Worm (Caenorhabditis elegans): ENCODE measurements around the gene C06A1.6.

The C06A1.6 gene

DNA sequence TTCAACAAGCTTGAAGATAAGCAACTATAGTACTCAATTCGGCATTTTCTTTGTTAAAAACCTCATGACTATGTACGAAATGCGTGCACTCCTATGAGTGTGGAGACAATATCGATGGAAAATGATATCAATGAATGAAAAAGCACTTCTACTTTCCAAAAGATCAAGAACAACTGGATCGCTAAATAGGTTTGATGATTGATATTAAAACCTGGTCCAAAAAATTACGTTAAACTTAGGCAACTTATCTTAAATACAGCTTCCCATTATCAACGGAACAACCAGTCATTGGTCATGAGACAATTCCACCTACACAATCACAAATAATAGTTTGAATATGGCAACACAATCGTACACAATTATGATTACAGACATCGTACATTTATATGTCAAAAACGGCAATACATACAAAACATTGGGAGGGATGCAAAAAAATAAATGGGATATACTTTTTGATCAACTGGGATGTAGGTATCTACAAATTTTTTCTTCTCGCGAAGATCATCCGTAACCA lies 4.8 kb downstream of the C06A1.6 start (continued):
- peak; percentile 51 for TF ChIP-seq mep-1 (tag; optimal IDR thresholded peaks at IDR 0.05)

DNA sequence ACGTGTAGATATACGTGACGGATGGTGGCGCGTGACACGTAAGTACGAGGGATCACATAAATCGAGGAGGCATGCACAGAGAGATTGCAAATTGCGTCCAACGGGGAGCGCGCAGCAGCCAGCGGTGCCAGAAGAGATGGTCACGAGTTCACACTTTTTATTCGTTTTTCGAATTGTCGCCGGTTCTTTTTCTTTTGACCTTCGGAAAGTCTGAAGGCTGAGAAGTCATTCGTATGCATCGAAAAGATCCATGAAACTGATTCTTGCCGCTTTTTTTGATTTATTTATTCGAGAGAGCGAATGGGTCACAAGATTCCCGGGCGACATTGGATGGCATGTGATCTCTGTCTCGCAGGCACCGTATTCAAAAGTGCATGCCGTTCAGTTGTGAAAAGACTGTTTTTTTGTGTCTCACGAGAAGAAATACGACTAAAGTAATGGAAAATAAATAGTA lies 5.5 kb downstream of the C06A1.6 start:
- peak; percentile 24; the same call in 1 of the 2 replicates for TF ChIP-seq lin-29 (GFP tag; IDR thresholded peaks at IDR 0.05)
- TF ChIP-seq dve-1 (tag; optimal IDR thresholded peaks at IDR 0.05; ENCODE audit: insufficient read depth): peak; percentile 66
- TF ChIP-seq nhr-11 (tag; optimal IDR thresholded peaks at IDR 0.05): peak; percentile 73
- peak; percentile 99 for TF ChIP-seq aha-1 (tag)
- no peak for TF ChIP-seq lin-15B (tag; optimal IDR thresholded peaks at IDR 0.05)
- TF ChIP-seq lsy-2 (tag; optimal IDR thresholded peaks at IDR 0.05): peak; percentile 13 to 63
- TF ChIP-seq ctbp-1 (GFP tag; IDR thresholded peaks at IDR 0.05): peak; percentile 51
- peak; percentile 44 for TF ChIP-seq duxl-1 (tag; optimal IDR thresholded peaks at IDR 0.05; ENCODE audit: poor library complexity)
- TF ChIP-seq dpl-1 (GFP tag; optimal IDR thresholded peaks at IDR 0.05): peak; percentile 16
- 0 out of 4 replicates have a peak, but pooled peaks of 1 of the 2 experiments have one; percentile 7 for TF ChIP-seq madf-5 (GFP tag; IDR thresholded peaks at IDR 0.05)
- peak; percentile 70; the same call in 1 of the 2 replicates for TF ChIP-seq hmg-1.1 (GFP tag; IDR thresholded peaks at IDR 0.05)
- peak; percentile 40 for TF ChIP-seq rbr-2 (tag; optimal IDR thresholded peaks at IDR 0.05)
- TF ChIP-seq T26A8.4 (GFP tag; IDR thresholded peaks at IDR 0.05): peak; percentile 17; the same call in 1 of the 2 replicates
- no peak for TF ChIP-seq zfp-2 (tag; optimal IDR thresholded peaks at IDR 0.05)
- TF ChIP-seq madf-9 (GFP tag; conservative IDR thresholded peaks at IDR 0.05): peak; percentile 1; the same call in 1 of the 2 replicates
- peak; percentile 61; the same call in 1 of the 2 replicates for TF ChIP-seq set-16 (GFP tag; IDR thresholded peaks at IDR 0.05)
- TF ChIP-seq unc-62 (GFP tag; optimal IDR thresholded peaks at IDR 0.05 in 1 of 2): peak in 1 of 2 experiments; percentile 98
- no peak for TF ChIP-seq unc-62 (tag; optimal IDR thresholded peaks at IDR 0.05)
- no peak for TF ChIP-seq egl-43 (GFP tag; IDR thresholded peaks at IDR 0.05)
- TF ChIP-seq dmd-8 (GFP tag; IDR thresholded peaks at IDR 0.05): no peak
- peak; percentile 74 for TF ChIP-seq mep-1 (tag; optimal IDR thresholded peaks at IDR 0.05)
- no peak for TF ChIP-seq cey-2 (tag; optimal IDR thresholded peaks at IDR 0.05; ENCODE audit: borderline replicate concordance, insufficient read depth)
- peak; percentile 98 for TF ChIP-seq hlh-30 (tag; optimal IDR thresholded peaks at IDR 0.05; ENCODE audit: insufficient read depth)
- TF ChIP-seq lin-38 (GFP tag; IDR thresholded peaks at IDR 0.05): 0 out of 2 replicates have a peak, but pooled peaks have one; percentile 16
- TF ChIP-seq Y5F2A.4 (GFP tag; optimal IDR thresholded peaks at IDR 0.05): no peak
- TF ChIP-seq spr-1 (tag; optimal IDR thresholded peaks at IDR 0.05): no peak
- TF ChIP-seq ceh-20 (GFP tag; IDR thresholded peaks at IDR 0.05): no peak
- TF ChIP-seq Y48G9A.11 (GFP tag; IDR thresholded peaks at IDR 0.05): no peak
- peak; percentile 53 for TF ChIP-seq mxl-3 (GFP tag; optimal IDR thresholded peaks at IDR 0.05)
- TF ChIP-seq arid-1 (GFP tag; conservative IDR thresholded peaks at IDR 0.05): no peak
- TF ChIP-seq mes-2 (tag; optimal IDR thresholded peaks at IDR 0.05; ENCODE audit: poor library complexity, severe bottlenecking): peak; percentile 15
- TF ChIP-seq T20F7.1 (GFP tag; optimal IDR thresholded peaks at IDR 0.05): no peak
- TF ChIP-seq hlh-11 (tag; optimal IDR thresholded peaks at IDR 0.05): peak; percentile 88
- peak; percentile 17 for TF ChIP-seq nhr-28 (tag; optimal IDR thresholded peaks at IDR 0.05)
- TF ChIP-seq zip-11 (GFP tag; IDR thresholded peaks at IDR 0.05): no peak
- TF ChIP-seq hif-1 (tag; optimal IDR thresholded peaks at IDR 0.05): peak in 1 of 2 experiments; percentile 77
- TF ChIP-seq nhr-25 (tag; optimal IDR thresholded peaks at IDR 0.05; ENCODE audit: borderline replicate concordance, insufficient read depth): peak; percentile 84
- peak; percentile 72 for TF ChIP-seq php-3 (GFP tag; IDR thresholded peaks at IDR 0.05)
- peak; percentile 3 for TF ChIP-seq ama-1 (optimal IDR thresholded peaks at IDR 0.05)
- TF ChIP-seq ztf-7 (tag; optimal IDR thresholded peaks at IDR 0.05): no peak
- TF ChIP-seq mdl-1 (tag; optimal IDR thresholded peaks at IDR 0.05): peak in 1 of 2 experiments; percentile 84
- peak; percentile 58; the same call in 1 of the 2 replicates for TF ChIP-seq mdt-29 (GFP tag; IDR thresholded peaks at IDR 0.05)
- TF ChIP-seq nhr-77 (tag; optimal IDR thresholded peaks at IDR 0.05): no peak
